Fruit fly (Drosophila melanogaster) whole organism, embryonic: ENCODE data around the gene CG3918.

Experiments used
- BEAF-32 ChIP-seq: fragments of 200-800 bp; sonication (Bioruptor generic); optimal IDR thresholded peaks from 3 replicates; lab custom pipeline; 2017; ENCODE audit warnings: missing biosample characterization, missing genetic modification characterization, mild to moderate bottlenecking, moderate library complexity, missing genetic modification reagents
- Blimp-1 ChIP-seq: fragments of 200-800 bp; sonication (Bioruptor generic); optimal IDR thresholded peaks from 3 replicates; lab custom pipeline; 2018; ENCODE audit warnings: missing biosample characterization, missing genetic modification characterization, mild to moderate bottlenecking, moderate library complexity, missing genetic modification reagents
- CG10147 ChIP-seq: fragments of 200-800 bp; sonication (Bioruptor generic); optimal IDR thresholded peaks from 2 replicates; lab custom pipeline; 2019; ENCODE audit warnings: missing biosample characterization, mild to moderate bottlenecking, missing genetic modification characterization, moderate library complexity
- CG13775 ChIP-seq: fragments of 200-800 bp; sonication (Bioruptor generic); optimal IDR thresholded peaks from 3 replicates; lab custom pipeline; 2017; ENCODE audit warnings: missing biosample characterization, mild to moderate bottlenecking, missing genetic modification characterization
- CG15073 ChIP-seq: fragments of 200-800 bp; sonication (Bioruptor generic); optimal IDR thresholded peaks from 2 replicates; lab custom pipeline; 2016; ENCODE audit warnings: missing biosample characterization, missing genetic modification characterization
- CG16813 ChIP-seq: fragments of 200-800 bp; sonication (Bioruptor generic); IDR thresholded peaks from 3 replicates; pipeline ENCODE4 v1.3.6; 2022; ENCODE audit warnings: missing biosample characterization, missing genetic modification characterization; ENCODE audit not compliant: partially characterized antibody
- CG17359 ChIP-seq: fragments of 200-800 bp; sonication (Bioruptor generic); optimal IDR thresholded peaks from 3 replicates; lab custom pipeline; 2018; ENCODE audit warnings: missing biosample characterization, mild to moderate bottlenecking, missing genetic modification characterization, moderate library complexity
- CG17802 ChIP-seq: fragments of 200-800 bp; sonication (Bioruptor generic); optimal IDR thresholded peaks from 2 replicates; lab custom pipeline; 2018; ENCODE audit warnings: missing biosample characterization, mild to moderate bottlenecking, missing genetic modification characterization, moderate library complexity
- CG2712 ChIP-seq: fragments of 200-800 bp; optimal IDR thresholded peaks from 3 replicates; lab custom pipeline; 2019; ENCODE audit warnings: missing biosample characterization, mild to moderate bottlenecking, missing genetic modification characterization, moderate library complexity
- CG31224 ChIP-seq: fragments of 200-800 bp; sonication (Bioruptor generic); IDR thresholded peaks from 2 replicates; pipeline ENCODE4 v1.3.6; 2022; ENCODE audit warnings: missing biosample characterization, missing genetic modification characterization
- CG3281 ChIP-seq: fragments of 200-800 bp; sonication (Bioruptor generic); optimal IDR thresholded peaks from 3 replicates; lab custom pipeline; 2017; ENCODE audit warnings: missing biosample characterization, mild to moderate bottlenecking, missing genetic modification characterization
- CG3847 ChIP-seq: fragments of 200-800 bp; sonication (Bioruptor generic); IDR thresholded peaks from 2 replicates; pipeline ENCODE4 v1.3.6; 2022; ENCODE audit warnings: missing biosample characterization, missing genetic modification characterization
- CG4282 ChIP-seq: fragments of 200-800 bp; sonication (Bioruptor generic); optimal IDR thresholded peaks from 2 replicates; lab custom pipeline; 2016; ENCODE audit warnings: missing biosample characterization, missing genetic modification characterization
- CG5245 ChIP-seq: fragments of 200-800 bp; sonication (Bioruptor generic); optimal IDR thresholded peaks from 3 replicates; lab custom pipeline; 2016; ENCODE audit warnings: missing biosample characterization, missing genetic modification characterization
- CG8359 ChIP-seq: fragments of 200-800 bp; sonication (Bioruptor generic); optimal IDR thresholded peaks from 2 replicates; lab custom pipeline; 2017; ENCODE audit warnings: missing biosample characterization, mild to moderate bottlenecking, missing genetic modification characterization, borderline replicate concordance
- Eip74EF ChIP-seq, 2 experiments: fragments of 200-800 bp in 1 of 2; fragments of >200 bp in 1 of 2; sonication (Bioruptor generic) in 1 of 2; optimal IDR thresholded peaks; 2 replicates each; lab custom pipeline; 2017 to 2019; ENCODE audit warnings: missing biosample characterization in 2 of 2, missing genetic modification characterization in 2 of 2, mild to moderate bottlenecking in 1 of 2, moderate library complexity in 1 of 2
- Gug ChIP-seq: fragments of 200-800 bp; sonication (Bioruptor generic); IDR thresholded peaks from 4 replicates; pipeline ENCODE4 v1.3.6; 2022; ENCODE audit warnings: missing biosample characterization, missing genetic modification characterization
- H2.0 ChIP-seq: fragments of 200-800 bp; sonication (Bioruptor generic); IDR thresholded peaks from 2 replicates; pipeline ENCODE4 v1.3.6; 2022; ENCODE audit warnings: missing biosample characterization, missing genetic modification characterization
- HLH3B ChIP-seq: fragments of 200-800 bp; sonication (Bioruptor generic); IDR thresholded peaks from 2 replicates; pipeline ENCODE4 v1.3.6; 2022; ENCODE audit warnings: missing biosample characterization, missing genetic modification characterization
- HLH4C ChIP-seq: fragments of 200-800 bp; sonication (Bioruptor generic); IDR thresholded peaks from 3 replicates; pipeline ENCODE4 v1.3.6; 2022; ENCODE audit warnings: missing biosample characterization, missing genetic modification characterization; ENCODE audit not compliant: partially characterized antibody
- Mad ChIP-seq: fragments of 200-800 bp; sonication (Bioruptor generic); optimal IDR thresholded peaks from 2 replicates; lab custom pipeline; 2016; ENCODE audit warnings: missing biosample characterization, missing genetic modification characterization
- Med ChIP-seq: fragments of 200-800 bp; sonication (Bioruptor generic); peaks from one replicate; lab custom pipeline; 2016; ENCODE audit warnings: missing biosample characterization, missing genetic modification characterization, mild to moderate bottlenecking, inconsistent platforms, moderate library complexity
- Mrtf ChIP-seq: fragments of 200-800 bp; sonication (Bioruptor generic); IDR thresholded peaks from 3 replicates; pipeline ENCODE4 v1.3.6; 2022; ENCODE audit warnings: missing biosample characterization, missing genetic modification characterization
- Pdp1 ChIP-seq, 2 experiments: fragments of 200-800 bp; sonication (Bioruptor generic); optimal IDR thresholded peaks; 3 replicates each; lab custom pipeline; 2016; ENCODE audit warnings: missing biosample characterization in 2 of 2, missing genetic modification characterization in 2 of 2, mild to moderate bottlenecking in 1 of 2, moderate library complexity in 1 of 2
- Ravus ChIP-seq: fragments of 200-800 bp; sonication (Bioruptor generic); IDR thresholded peaks from 2 replicates; pipeline ENCODE4 v1.3.6; 2022; ENCODE audit warnings: missing biosample characterization, missing genetic modification characterization
- Sox102F ChIP-seq: fragments of 200-800 bp; sonication (Bioruptor generic); optimal IDR thresholded peaks from 2 replicates; lab custom pipeline; 2018; ENCODE audit warnings: missing biosample characterization, mild to moderate bottlenecking, missing genetic modification characterization, moderate library complexity
- TFAM ChIP-seq: fragments of 200-800 bp; sonication (Bioruptor generic); optimal IDR thresholded peaks from 2 replicates; lab custom pipeline; 2017; ENCODE audit warnings: missing biosample characterization, missing genetic modification characterization, inconsistent platforms
- ase ChIP-seq: fragments of 200-800 bp; sonication (Bioruptor generic); IDR thresholded peaks from 3 replicates; pipeline ENCODE4 v1.3.6; 2022; ENCODE audit warnings: missing biosample characterization, missing genetic modification characterization
- btn ChIP-seq: fragments of 200-800 bp; sonication (Bioruptor generic); optimal IDR thresholded peaks from 2 replicates; lab custom pipeline; 2016; ENCODE audit warnings: missing biosample characterization, missing genetic modification characterization
- cas ChIP-seq: fragments of 200-800 bp; sonication (Bioruptor generic); IDR thresholded peaks from 2 replicates; pipeline ENCODE4 v1.3.6; 2022; ENCODE audit warnings: missing biosample characterization, missing genetic modification characterization
- cato ChIP-seq: fragments of 200-800 bp; sonication (Bioruptor generic); optimal IDR thresholded peaks from 2 replicates; lab custom pipeline; 2016; ENCODE audit warnings: missing biosample characterization, missing genetic modification characterization, borderline replicate concordance
- chif ChIP-seq, 2 experiments: fragments of 200-800 bp; sonication (Bioruptor generic); optimal IDR thresholded peaks; 3 replicates each; lab custom pipeline; 2016; ENCODE audit warnings: missing biosample characterization in 2 of 2, missing genetic modification characterization in 2 of 2
- dmrt99B ChIP-seq: fragments of 200-800 bp; sonication (Bioruptor generic); optimal IDR thresholded peaks from 2 replicates; lab custom pipeline; 2018; ENCODE audit warnings: missing biosample characterization, mild to moderate bottlenecking, missing genetic modification characterization, moderate library complexity
- dysf ChIP-seq: fragments of 200-800 bp; sonication (Bioruptor generic); IDR thresholded peaks from 3 replicates; pipeline ENCODE4 v1.3.6; 2022; ENCODE audit warnings: missing biosample characterization, missing genetic modification characterization
- gce ChIP-seq: fragments of 200-800 bp; sonication (Bioruptor generic); IDR thresholded peaks from 3 replicates; pipeline ENCODE4 v1.3.6; 2022; ENCODE audit warnings: missing biosample characterization, missing genetic modification characterization
- grn ChIP-seq: fragments of 200-800 bp; sonication (Bioruptor generic); optimal IDR thresholded peaks from 3 replicates; lab custom pipeline; 2017; ENCODE audit warnings: missing biosample characterization, missing genetic modification characterization
- insv ChIP-seq, 2 experiments: fragments of 200-800 bp; sonication (Bioruptor generic); optimal IDR thresholded peaks; 3 replicates each; lab custom pipeline; 2016 to 2018; ENCODE audit warnings: missing biosample characterization in 2 of 2, missing genetic modification characterization in 2 of 2
- kay ChIP-seq: fragments of 200-800 bp; sonication (Bioruptor generic); optimal IDR thresholded peaks from 2 replicates; lab custom pipeline; 2016; ENCODE audit warnings: missing biosample characterization, missing genetic modification characterization
- ken ChIP-seq: fragments of 200-800 bp; sonication (Bioruptor generic); IDR thresholded peaks from 3 replicates; pipeline ENCODE4 v1.3.6; 2022; ENCODE audit warnings: missing biosample characterization, missing genetic modification characterization
- nmo ChIP-seq: fragments of 200-800 bp; sonication (Bioruptor generic); optimal IDR thresholded peaks from 2 replicates; lab custom pipeline; 2018; ENCODE audit warnings: missing biosample characterization, mild to moderate bottlenecking, missing genetic modification characterization, moderate library complexity
- otp ChIP-seq: fragments of 200-800 bp; sonication (Bioruptor generic); IDR thresholded peaks from 3 replicates; pipeline ENCODE4, ENCODE4 v1.3.6; 2022; ENCODE audit warnings: missing biosample characterization, missing genetic modification characterization
- psq ChIP-seq: fragments of 200-800 bp; sonication (Bioruptor generic); optimal IDR thresholded peaks from 2 replicates; lab custom pipeline; 2017; ENCODE audit warnings: missing biosample characterization, missing genetic modification characterization
- slp2 ChIP-seq: fragments of 200-800 bp; sonication (Bioruptor generic); optimal IDR thresholded peaks from 2 replicates; lab custom pipeline; 2016; ENCODE audit warnings: missing biosample characterization, missing genetic modification characterization
- twi ChIP-seq: fragments of 200-800 bp; optimal IDR thresholded peaks from 2 replicates; lab custom pipeline; 2019; ENCODE audit warnings: missing biosample characterization, mild to moderate bottlenecking, missing genetic modification characterization, moderate library complexity
- unc-4 ChIP-seq: fragments of 200-800 bp; sonication (Bioruptor generic); IDR thresholded peaks from 2 replicates; pipeline ENCODE4 v1.3.6; 2022; ENCODE audit warnings: missing biosample characterization, missing genetic modification characterization; ENCODE audit not compliant: partially characterized antibody
- vnd ChIP-seq: fragments of 200-800 bp; sonication (Bioruptor generic); IDR thresholded peaks from 3 replicates; pipeline ENCODE4 v1.3.6; 2022; ENCODE audit warnings: missing biosample characterization, missing genetic modification characterization; ENCODE audit not compliant: partially characterized antibody
- wek ChIP-seq: fragments of 200-800 bp; sonication (Bioruptor generic); optimal IDR thresholded peaks from 3 replicates; lab custom pipeline; 2018; ENCODE audit warnings: missing biosample characterization, mild to moderate bottlenecking, missing genetic modification characterization, moderate library complexity
- zen2 ChIP-seq: fragments of 200-800 bp; sonication (Bioruptor generic); IDR thresholded peaks from 3 replicates; pipeline ENCODE4 v1.3.6; 2022; ENCODE audit warnings: missing biosample characterization, missing genetic modification characterization; ENCODE audit not compliant: partially characterized antibody

The CG3918 gene

DNA sequence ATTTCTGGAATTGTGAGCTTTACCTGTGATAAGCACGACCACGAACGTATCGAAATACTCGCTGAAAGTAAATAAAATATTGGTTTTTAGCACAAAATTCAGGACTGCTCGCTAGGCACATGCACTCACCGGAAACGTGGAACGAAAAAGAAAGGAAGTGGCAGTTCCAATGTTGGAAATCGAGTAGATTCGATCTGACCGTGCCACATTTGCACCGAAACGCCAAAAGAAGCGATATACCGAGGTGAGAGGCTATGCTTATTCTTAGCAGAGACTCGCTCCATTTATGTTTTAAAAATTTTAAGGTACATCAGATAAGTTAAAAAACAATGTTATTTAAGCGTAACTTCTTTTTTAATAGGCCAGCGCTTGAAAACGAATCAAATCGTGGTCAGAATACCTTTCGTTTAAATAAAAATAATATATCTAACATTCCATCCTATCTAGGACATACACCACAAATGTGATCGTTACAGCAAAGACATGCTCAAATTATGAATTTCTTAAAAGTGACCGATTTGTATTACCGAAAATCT lies 8.9 kb downstream of the CG3918 start, which contains the start of gene RpL7A (continued):
- peak; percentile 41 for TF ChIP-seq CG8359 (GFP tag; lab: Kevin White, UChicago)
- peak; percentile 61 for TF ChIP-seq H2.0 (GFP tag; lab: Robert Waterston, UW)
- no peak; the same call in 3 of the 4 replicates for TF ChIP-seq Gug (GFP tag; lab: Robert Waterston, UW)
- peak; percentile 32 for TF ChIP-seq CG4282 (GFP tag; lab: Kevin White, UChicago)
- peak; percentile 73 for TF ChIP-seq otp (GFP tag; lab: Robert Waterston, UW)
- TF ChIP-seq unc-4: no peak
- TF ChIP-seq insv (GFP tag; optimal IDR thresholded peaks at IDR 0.05; lab: Kevin White, UChicago): peak in 1 of 2 experiments; percentile 45
- peak; percentile 30 for TF ChIP-seq twi (tag; lab: Kevin White, UChicago)
- peak; percentile 17 to 46 for TF ChIP-seq chif (GFP tag; optimal IDR thresholded peaks at IDR 0.05; lab: Kevin White, UChicago)
- peak; percentile 83 for TF ChIP-seq wek (GFP tag; lab: Kevin White, UChicago)
- peak; percentile 79 for TF ChIP-seq ken (GFP tag; lab: Robert Waterston, UW)
- TF ChIP-seq dysf (GFP tag; lab: Robert Waterston, UW): peak; percentile 54; the same call in 2 of the 3 replicates
- TF ChIP-seq CG17359 (tag; lab: Kevin White, UChicago): peak; percentile 58
- peak; percentile 96 for TF ChIP-seq Med (GFP tag; lab: Kevin White, UChicago)
- no peak for TF ChIP-seq Ravus
- peak; percentile 7 to 28 for TF ChIP-seq Pdp1 (GFP tag; optimal IDR thresholded peaks at IDR 0.05; lab: Kevin White, UChicago)
- no peak for TF ChIP-seq Blimp-1 (GFP tag; lab: Kevin White, UChicago)
- TF ChIP-seq psq (GFP tag; lab: Kevin White, UChicago): no peak
- TF ChIP-seq Mrtf (GFP tag; lab: Robert Waterston, UW): peak; percentile 45; the same call in 1 of the 3 replicates
- peak; percentile 46 for TF ChIP-seq nmo (GFP tag; lab: Kevin White, UChicago)
- TF ChIP-seq CG5245: peak; percentile 56
- no peak for TF ChIP-seq CG10147 (GFP tag; lab: Kevin White, UChicago)
- TF ChIP-seq CG16813: no peak
- TF ChIP-seq Mad: peak; percentile 48
- no peak for TF ChIP-seq zen2 (GFP tag; lab: Robert Waterston, UW)
- TF ChIP-seq BEAF-32 (GFP tag; lab: Kevin White, UChicago): peak; percentile 41
- TF ChIP-seq dmrt99B (tag; lab: Kevin White, UChicago): peak; percentile 43
- TF ChIP-seq CG3281 (GFP tag; lab: Kevin White, UChicago): peak; percentile 77
- no peak for TF ChIP-seq CG15073
- no peak for TF ChIP-seq kay (GFP tag; lab: Kevin White, UChicago)
- TF ChIP-seq CG31224 (GFP tag; lab: Robert Waterston, UW): peak; percentile 23; the same call in 1 of the 2 replicates
- TF ChIP-seq CG13775 (GFP tag; lab: Kevin White, UChicago): peak; percentile 72
- no peak for TF ChIP-seq btn (GFP tag; lab: Kevin White, UChicago)
- peak; percentile 79; the same call in 2 of the 3 replicates for TF ChIP-seq gce (GFP tag; lab: Robert Waterston, UW)
- no peak for TF ChIP-seq vnd
- no peak for TF ChIP-seq Sox102F
- TF ChIP-seq CG3847: peak; percentile 48
- TF ChIP-seq CG17802 (tag; lab: Kevin White, UChicago): peak; percentile 48
- TF ChIP-seq slp2 (GFP tag; lab: Kevin White, UChicago): peak; percentile 16
- peak; percentile 4 for TF ChIP-seq cato (GFP tag; lab: Kevin White, UChicago)
- no peak for TF ChIP-seq CG2712 (tag; lab: Kevin White, UChicago)
- TF ChIP-seq HLH3B: peak; percentile 53; the same call in 1 of the 2 replicates
- no peak for TF ChIP-seq HLH4C
- no peak for TF ChIP-seq grn (GFP tag; lab: Kevin White, UChicago)
- peak in 1 of 2 experiments; percentile 58 for TF ChIP-seq Eip74EF (GFP tag; optimal IDR thresholded peaks at IDR 0.05; lab: Kevin White, UChicago)
- TF ChIP-seq ase (GFP tag; lab: Robert Waterston, UW): 0 out of 3 replicates have a peak, but pooled peaks have one; percentile 36
- TF ChIP-seq cas (GFP tag; lab: Robert Waterston, UW): no peak
- TF ChIP-seq TFAM: peak; percentile 27
